Worm (Caenorhabditis elegans) whole organism, early embryonic: ENCODE results near the gene Y54F10AM.8.

ENCODE experiments used
- B0310.2 ChIP-seq: sonication (generic microtip); optimal IDR thresholded peaks from 2 replicates; lab custom pipeline; 2016; ENCODE audit warnings: mild to moderate bottlenecking, missing genetic modification characterization, missing compliant biosample characterization
- F13C5.2 ChIP-seq: sonication (generic microtip); optimal IDR thresholded peaks from 2 replicates; lab custom pipeline; 2017; ENCODE audit warnings: mild to moderate bottlenecking, missing genetic modification characterization, inconsistent platforms, missing compliant biosample characterization
- aly-1 ChIP-seq: sonication (generic microtip); optimal IDR thresholded peaks from 2 replicates; lab custom pipeline; 2016; ENCODE audit warnings: missing genetic modification characterization, missing compliant biosample characterization
- ama-1 ChIP-seq: fragments of 150-350 bp; optimal IDR thresholded peaks from 2 replicates; lab custom pipeline; 2014
- ceh-13 ChIP-seq: fragments of 200-800 bp; sonication (Bioruptor generic); optimal IDR thresholded peaks from 2 replicates; lab custom pipeline; 2018; ENCODE audit warnings: mild to moderate bottlenecking, missing genetic modification characterization, missing compliant biosample characterization
- ceh-36 ChIP-seq: sonication (generic microtip); optimal IDR thresholded peaks from 2 replicates; lab custom pipeline; 2016; ENCODE audit warnings: missing genetic modification characterization, inconsistent platforms, missing compliant biosample characterization
- flt-1 ChIP-seq: fragments of 200-800 bp; sonication (Bioruptor generic); IDR thresholded peaks from 2 replicates; pipeline ENCODE4 v1.3.6; 2022; ENCODE audit warnings: missing genetic modification characterization, missing compliant biosample characterization
- hmbx-1 ChIP-seq: sonication (generic microtip); optimal IDR thresholded peaks from 2 replicates; lab custom pipeline; 2016; ENCODE audit warnings: mild to moderate bottlenecking, missing genetic modification characterization, missing compliant biosample characterization
- hmg-4 ChIP-seq: fragments of 200-800 bp; sonication (Bioruptor generic); optimal IDR thresholded peaks from 2 replicates; lab custom pipeline; 2018; ENCODE audit warnings: mild to moderate bottlenecking, missing genetic modification characterization, missing compliant biosample characterization
- hnd-1 ChIP-seq: sonication (generic microtip); optimal IDR thresholded peaks from 2 replicates; lab custom pipeline; 2016; ENCODE audit warnings: missing genetic modification characterization, missing compliant biosample characterization
- tbx-37 ChIP-seq: fragments of 200-800 bp; sonication (Bioruptor generic); conservative IDR thresholded peaks from 2 replicates; pipeline ENCODE4 v1.3.6; 2022; ENCODE audit warnings: missing genetic modification reagents, missing genetic modification characterization, missing compliant biosample characterization
- tra-4 ChIP-seq: sonication (generic microtip); optimal IDR thresholded peaks from 2 replicates; lab custom pipeline; 2017; ENCODE audit warnings: missing genetic modification characterization, missing compliant biosample characterization

- TF ChIP-seq ceh-13 (GFP tag; lab: Kevin White, UChicago) (no peak), ceh-36 (tag; lab: Kevin White, UChicago) (no peak), B0310.2 (tag; lab: Kevin White, UChicago) (no peak), ama-1 (lab: Kevin White, UChicago) (no peak), aly-1 (tag; lab: Kevin White, UChicago) (no peak), tbx-37 (no peak), hnd-1 (no peak), hmg-4 (GFP tag; lab: Kevin White, UChicago) (no peak), flt-1 (GFP tag; lab: Robert Waterston, UW) (no peak), tra-4 (no peak), F13C5.2 (tag; lab: Kevin White, UChicago) (no peak), hmbx-1 (no peak)
Measured at ce11 chrIII:2454757-2455306, 52.9 kb downstream of the Y54F10AM.8 start, which contains the start of gene nhr-121.
